Worm (Caenorhabditis elegans): ENCODE data around the gene srt-28.

srt-28 gene

ce11 chrV:2757226-2757893, 43.9 kb upstream of the srt-28 start, which contains the start of gene srx-28 (continued):
- no peak for TF ChIP-seq hmg-20 (GFP tag; IDR thresholded peaks at IDR 0.05)
- TF ChIP-seq F39B2.1 (GFP tag; IDR thresholded peaks at IDR 0.05): no peak
- TF ChIP-seq attf-5 (GFP tag; optimal IDR thresholded peaks at IDR 0.05): no peak
- TF ChIP-seq nfya-1 (tag; optimal IDR thresholded peaks at IDR 0.05; ENCODE audit: borderline replicate concordance, insufficient read depth): no peak
- no peak for TF ChIP-seq T26A5.8 (tag; optimal IDR thresholded peaks at IDR 0.05)
- TF ChIP-seq lag-1 (GFP tag; IDR thresholded peaks at IDR 0.05): no peak
- no peak for TF ChIP-seq attf-3 (GFP tag; conservative IDR thresholded peaks at IDR 0.05)
- no peak for TF ChIP-seq somi-1 (GFP tag; optimal IDR thresholded peaks at IDR 0.05)
- TF ChIP-seq ztf-3 (GFP tag; optimal IDR thresholded peaks at IDR 0.05): no peak
- TF ChIP-seq lsy-27 (tag; optimal IDR thresholded peaks at IDR 0.05; ENCODE audit: borderline replicate concordance, insufficient read depth): no peak
- no peak for TF ChIP-seq F33H1.4 (GFP tag; IDR thresholded peaks at IDR 0.05)
- TF ChIP-seq gei-17 (GFP tag; optimal IDR thresholded peaks at IDR 0.05): no peak
- TF ChIP-seq madf-10 (tag; optimal IDR thresholded peaks at IDR 0.05): no peak
- TF ChIP-seq B0019.2 (GFP tag; conservative IDR thresholded peaks at IDR 0.05): no peak
- no peak for TF ChIP-seq ztf-26 (tag; optimal IDR thresholded peaks at IDR 0.05)
- TF ChIP-seq rec-8 (tag; optimal IDR thresholded peaks at IDR 0.05): no peak
- TF ChIP-seq pha-4 (tag; optimal IDR thresholded peaks at IDR 0.05): no peak
- no peak for TF ChIP-seq pbrm-1 (GFP tag; IDR thresholded peaks at IDR 0.05)
- TF ChIP-seq egl-18 (GFP tag; IDR thresholded peaks at IDR 0.05): no peak
- no peak for TF ChIP-seq ets-4 (GFP tag; optimal IDR thresholded peaks at IDR 0.05)
- TF ChIP-seq unc-62 (GFP tag; optimal IDR thresholded peaks at IDR 0.05): no peak
- TF ChIP-seq Y53G8AR.9 (GFP tag; conservative IDR thresholded peaks at IDR 0.05): no peak
- 0 out of 2 replicates have a peak, but pooled peaks have one; percentile 38 for TF ChIP-seq ztf-25 (GFP tag; IDR thresholded peaks at IDR 0.05)
- peak; percentile 6 for TF ChIP-seq B0261.1 (tag; optimal IDR thresholded peaks at IDR 0.05)
- no peak for TF ChIP-seq lin-54 (GFP tag; optimal IDR thresholded peaks at IDR 0.05)
- no peak for TF ChIP-seq nfya-2 (GFP tag; IDR thresholded peaks at IDR 0.05)
- TF ChIP-seq F22D6.2 (tag; optimal IDR thresholded peaks at IDR 0.05): no peak
- no peak for TF ChIP-seq sptf-2 (GFP tag; optimal IDR thresholded peaks at IDR 0.05)
- no peak for TF ChIP-seq sdz-38 (tag; optimal IDR thresholded peaks at IDR 0.05)
- TF ChIP-seq ztf-22 (GFP tag; optimal IDR thresholded peaks at IDR 0.05): no peak
- TF ChIP-seq nhr-27 (tag; optimal IDR thresholded peaks at IDR 0.05): no peak
- TF ChIP-seq snpc-4 (GFP tag; optimal IDR thresholded peaks at IDR 0.05): no peak
- peak in 2 of 4 experiments; percentile 75 to 87 for TF ChIP-seq snpc-4 (tag; optimal IDR thresholded peaks at IDR 0.05)
- no peak for TF ChIP-seq efl-1 (GFP tag; optimal IDR thresholded peaks at IDR 0.05)
- TF ChIP-seq nfyb-1 (GFP tag; IDR thresholded peaks at IDR 0.05): peak; percentile 26; the same call in 1 of the 2 replicates
- no peak for TF ChIP-seq mes-4 (tag; optimal IDR thresholded peaks at IDR 0.05)
- no peak for TF ChIP-seq F49E8.2 (tag; optimal IDR thresholded peaks at IDR 0.05; ENCODE audit: insufficient read depth)
- TF ChIP-seq mel-28 (tag; optimal IDR thresholded peaks at IDR 0.05; ENCODE audit: borderline replicate concordance): no peak
- peak; percentile 43; the same call in 1 of the 2 replicates for TF ChIP-seq mcd-1 (GFP tag; IDR thresholded peaks at IDR 0.05)
- no peak for TF ChIP-seq ceh-58 (GFP tag; IDR thresholded peaks at IDR 0.05)
- TF ChIP-seq lin-40 (tag; optimal IDR thresholded peaks at IDR 0.05): no peak
- no peak for TF ChIP-seq F57C9.4 (tag; optimal IDR thresholded peaks at IDR 0.05)
- TF ChIP-seq bed-2 (GFP tag; IDR thresholded peaks at IDR 0.05): no peak
- TF ChIP-seq hlh-12 (tag; optimal IDR thresholded peaks at IDR 0.05): no peak
- no peak for TF ChIP-seq tbp1 (GFP tag; optimal IDR thresholded peaks at IDR 0.05)
- TF ChIP-seq atf-7 (tag; optimal IDR thresholded peaks at IDR 0.05): no peak
- TF ChIP-seq K11D2.4 (GFP tag; IDR thresholded peaks at IDR 0.05): no peak
- no peak for TF ChIP-seq ama-1 (optimal IDR thresholded peaks at IDR 0.05)
- no peak for TF ChIP-seq ama-1 (GFP tag; optimal IDR thresholded peaks at IDR 0.05)
